Fruit fly (Drosophila melanogaster): ENCODE results near the gene CG7099.

Gene CG7099

DNA sequence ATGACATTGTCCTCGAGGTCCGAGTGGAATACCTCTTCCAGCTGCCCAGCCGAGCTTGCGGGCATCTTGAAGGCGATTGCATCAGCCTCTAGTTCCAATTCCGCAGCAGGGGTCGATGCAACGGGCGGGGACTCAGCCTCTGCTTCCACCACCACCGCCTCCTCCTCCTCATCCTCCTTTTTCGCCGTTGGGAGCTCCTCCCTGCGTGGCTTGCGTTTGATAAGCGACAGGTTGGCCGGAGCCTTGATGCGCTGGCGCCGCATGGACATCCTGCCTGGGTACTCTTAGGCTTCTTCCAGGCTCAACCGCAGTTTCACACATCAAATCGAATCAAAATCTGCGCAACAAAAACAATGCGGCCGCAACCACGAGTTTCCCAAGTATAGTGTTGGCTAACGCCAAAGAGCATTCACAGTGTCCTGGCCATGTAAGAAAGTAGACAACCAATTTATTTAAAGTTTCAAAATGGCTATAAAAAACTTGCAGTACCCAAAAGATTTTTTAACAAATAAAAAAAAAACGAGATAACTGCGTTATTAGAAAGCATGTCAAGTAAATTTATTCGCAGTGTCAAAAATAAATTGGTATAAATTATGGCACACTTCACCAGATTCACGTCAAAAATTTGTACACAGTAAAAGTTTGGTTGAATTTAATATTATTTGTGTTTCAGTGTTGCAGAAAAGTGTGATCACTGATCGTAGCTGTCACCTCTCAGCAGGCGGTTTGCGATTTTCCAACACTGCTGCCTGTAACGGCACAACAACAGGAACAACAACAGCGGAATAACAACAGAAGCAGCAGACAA is 13.7 kb upstream of the CG7099 start, which contains the start of the genes Bdp1 and CG6565 (continued):
- TF ChIP-seq CG2875 (GFP tag; optimal IDR thresholded peaks at IDR 0.05) = peak; percentile 93
- peak; percentile 70 for TF ChIP-seq fd64A (GFP tag; optimal IDR thresholded peaks at IDR 0.05)
- peak; percentile 99 for TF ChIP-seq Camta (GFP tag; optimal IDR thresholded peaks at IDR 0.05)
- TF ChIP-seq trh (GFP tag; optimal IDR thresholded peaks at IDR 0.05) = peak; percentile 96
- peak; percentile 95 for TF ChIP-seq CG14441 (GFP tag; IDR thresholded peaks at IDR 0.05)
- peak; percentile 95 for TF ChIP-seq PHDP (tag; optimal IDR thresholded peaks at IDR 0.05)
- peak; percentile 26; the same call in 1 of the 2 replicates for TF ChIP-seq Dref (GFP tag; IDR thresholded peaks at IDR 0.05)
- peak; percentile 94 for TF ChIP-seq CG9437 (GFP tag; optimal IDR thresholded peaks at IDR 0.05)
- TF ChIP-seq gro (GFP tag; optimal IDR thresholded peaks at IDR 0.05) = peak; percentile 97
- TF ChIP-seq CG17385 (GFP tag; optimal IDR thresholded peaks at IDR 0.05) = peak; percentile 93
- TF ChIP-seq Vsx1 (GFP tag; optimal IDR thresholded peaks at IDR 0.05) = peak; percentile 87
- TF ChIP-seq crp (GFP tag; optimal IDR thresholded peaks at IDR 0.05) = peak; percentile 8 to 76
- peak; percentile 97 for TF ChIP-seq esg (GFP tag; conservative IDR thresholded peaks at IDR 0.05)
- peak; percentile 70 for TF ChIP-seq mirr (GFP tag; optimal IDR thresholded peaks at IDR 0.05)
- peak; percentile 97 for TF ChIP-seq da (GFP tag; optimal IDR thresholded peaks at IDR 0.05)
- TF ChIP-seq aop (GFP tag; IDR thresholded peaks at IDR 0.05) = no peak
- TF ChIP-seq dmrt99B (tag; optimal IDR thresholded peaks at IDR 0.05) = peak; percentile 95
- peak; percentile 96 for TF ChIP-seq CG3065 (GFP tag; optimal IDR thresholded peaks at IDR 0.05)
- peak; percentile 97 for TF ChIP-seq tgo (GFP tag; IDR thresholded peaks at IDR 0.05)
- TF ChIP-seq fd3F (GFP tag; optimal IDR thresholded peaks at IDR 0.05) = peak; percentile 95
- TF ChIP-seq CHES-1-like (GFP tag; optimal IDR thresholded peaks at IDR 0.05) = peak; percentile 98
- peak; percentile 91 for TF ChIP-seq CG7357 (GFP tag; IDR thresholded peaks at IDR 0.05)
- peak; percentile 91 for TF ChIP-seq ttk (GFP tag; IDR thresholded peaks at IDR 0.05)
- TF ChIP-seq gcm2 (GFP tag; optimal IDR thresholded peaks at IDR 0.05) = peak; percentile 97
- peak; percentile 93 for TF ChIP-seq psq (GFP tag; optimal IDR thresholded peaks at IDR 0.05)
- no peak for TF ChIP-seq usp (GFP tag; optimal IDR thresholded peaks at IDR 0.05)
- TF ChIP-seq B-H1 (GFP tag; IDR thresholded peaks at IDR 0.05) = peak; percentile 94
- peak; percentile 95 for TF ChIP-seq CG31388 (GFP tag; optimal IDR thresholded peaks at IDR 0.05)
- peak; percentile 97 for TF ChIP-seq HmgZ (tag; optimal IDR thresholded peaks at IDR 0.05)
- TF ChIP-seq CG17829 (tag; optimal IDR thresholded peaks at IDR 0.05) = peak; percentile 91
- TF ChIP-seq CG4424 (GFP tag; optimal IDR thresholded peaks at IDR 0.05) = peak; percentile 99
- no peak for TF ChIP-seq lov (optimal IDR thresholded peaks at IDR 0.05)
- peak; percentile 85; the same call in 2 of the 3 replicates for TF ChIP-seq lov (GFP tag; IDR thresholded peaks at IDR 0.05)
- peak; percentile 94 for TF ChIP-seq CG11695 (GFP tag; IDR thresholded peaks at IDR 0.05)
- peak; percentile 91 for TF ChIP-seq CG11560 (tag; IDR thresholded peaks at IDR 0.05)
- peak; percentile 99 for TF ChIP-seq Max (GFP tag; optimal IDR thresholded peaks at IDR 0.05)
- TF ChIP-seq Jarid2 (GFP tag; optimal IDR thresholded peaks at IDR 0.05) = no peak
- peak; percentile 93 for TF ChIP-seq Rx (GFP tag; IDR thresholded peaks at IDR 0.05)
- no peak for TF ChIP-seq ato (GFP tag; IDR thresholded peaks at IDR 0.05; ENCODE audit: partially characterized antibody)
- TF ChIP-seq CG4730 (GFP tag; IDR thresholded peaks at IDR 0.05) = peak; percentile 94
- peak; percentile 99 for TF ChIP-seq CG13624 (GFP tag; optimal IDR thresholded peaks at IDR 0.05)
- TF ChIP-seq peb (GFP tag; IDR thresholded peaks at IDR 0.05) = peak; percentile 89
- TF ChIP-seq sc (optimal IDR thresholded peaks at IDR 0.05) = no peak
- TF ChIP-seq sc (GFP tag; optimal IDR thresholded peaks at IDR 0.05) = peak; percentile 97
- TF ChIP-seq CG12236 (GFP tag; optimal IDR thresholded peaks at IDR 0.05) = peak; percentile 97
- peak; percentile 97 for TF ChIP-seq HHEX (GFP tag; optimal IDR thresholded peaks at IDR 0.05)
- peak; percentile 96 for TF ChIP-seq CG11398 (GFP tag; optimal IDR thresholded peaks at IDR 0.05)
- TF ChIP-seq eyg (GFP tag; optimal IDR thresholded peaks at IDR 0.05) = peak; percentile 95
- peak; percentile 97 for TF ChIP-seq NC2β (GFP tag; optimal IDR thresholded peaks at IDR 0.05)
- peak; percentile 97 for TF ChIP-seq CG18476 (GFP tag; optimal IDR thresholded peaks at IDR 0.05)

Data from whole organism, embryonic.